Worm (Caenorhabditis elegans) whole organism, early embryonic: ENCODE measurements around the gene fipr-16.

Source experiments
- F13C5.2 ChIP-seq: sonication (generic microtip); optimal IDR thresholded peaks from 2 replicates; lab custom pipeline; 2017; ENCODE audit warnings: mild to moderate bottlenecking, missing genetic modification characterization, inconsistent platforms, missing compliant biosample characterization
- aly-1 ChIP-seq: sonication (generic microtip); optimal IDR thresholded peaks from 2 replicates; lab custom pipeline; 2016; ENCODE audit warnings: missing genetic modification characterization, missing compliant biosample characterization
- ama-1 ChIP-seq: fragments of 150-350 bp; optimal IDR thresholded peaks from 2 replicates; lab custom pipeline; 2014
- ceh-36 ChIP-seq: sonication (generic microtip); optimal IDR thresholded peaks from 2 replicates; lab custom pipeline; 2016; ENCODE audit warnings: missing genetic modification characterization, inconsistent platforms, missing compliant biosample characterization
- flt-1 ChIP-seq: fragments of 200-800 bp; sonication (Bioruptor generic); IDR thresholded peaks from 2 replicates; pipeline ENCODE4 v1.3.6; 2022; ENCODE audit warnings: missing genetic modification characterization, missing compliant biosample characterization

DNA sequence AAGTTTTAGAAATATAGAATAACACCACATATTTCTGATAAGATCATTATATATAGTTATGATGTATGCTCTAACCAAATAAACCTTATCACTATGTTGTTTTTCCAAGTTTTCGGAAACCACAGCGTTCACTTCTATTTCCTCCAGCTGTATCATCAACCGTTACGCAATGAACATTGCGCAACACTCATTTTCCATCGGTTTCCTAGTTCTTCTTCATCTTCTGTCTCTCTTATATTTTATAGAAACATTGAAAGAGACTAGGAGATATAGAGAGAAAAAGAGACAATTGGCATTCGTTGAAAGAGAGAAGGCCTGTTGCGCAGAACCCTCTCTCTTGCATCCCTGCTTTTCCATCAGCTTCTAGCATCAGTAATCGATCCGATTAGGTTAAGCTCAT is 16.5 kb downstream of the fipr-16 start:
- no peak for TF ChIP-seq ceh-36 (tag; lab: Kevin White, UChicago)
- TF ChIP-seq F13C5.2 (tag; lab: Kevin White, UChicago), result no peak
- no peak for TF ChIP-seq flt-1
- no peak for TF ChIP-seq aly-1 (tag; lab: Kevin White, UChicago)
- no peak for TF ChIP-seq ama-1 (lab: Kevin White, UChicago)
